Worm (Caenorhabditis elegans) whole organism, young adult: Measurements from ENCODE around the gene del-10.
A peak's percentile ranks its signal among the peaks of the same experiment; 100 is the strongest.

Source experiments
- B0035.1 ChIP-seq: sonication (generic microtip); optimal IDR thresholded peaks from 2 replicates; lab custom pipeline; 2016; ENCODE audit warnings: missing genetic modification characterization, mild to moderate bottlenecking, missing compliant biosample characterization, missing genotype, missing genetic modification reagents
- C06A6.2 ChIP-seq: fragments of 200-800 bp; sonication (Bioruptor generic); conservative IDR thresholded peaks from 2 replicates; pipeline ENCODE4 v1.3.6; 2022; ENCODE audit warnings: missing genetic modification characterization, missing compliant biosample characterization
- D2030.7 ChIP-seq: fragments of 200-800 bp; sonication (Bioruptor generic); IDR thresholded peaks from 2 replicates; pipeline ENCODE4 v1.3.6; 2022; ENCODE audit warnings: missing genetic modification reagents, missing genetic modification characterization, missing compliant biosample characterization
- F22D6.2 ChIP-seq: sonication (generic microtip); optimal IDR thresholded peaks from 2 replicates; lab custom pipeline; 2016; ENCODE audit warnings: mild to moderate bottlenecking, missing genetic modification characterization, missing compliant biosample characterization
- F23B12.7 ChIP-seq: sonication (generic microtip); optimal IDR thresholded peaks from 2 replicates; lab custom pipeline; 2017; ENCODE audit warnings: missing genetic modification characterization, mild to moderate bottlenecking, missing compliant biosample characterization, antibody characterized with exemption, moderate library complexity; ENCODE audit not compliant: insufficient read depth
- F33H1.4 ChIP-seq: fragments of 200-800 bp; sonication (Bioruptor generic); IDR thresholded peaks from 2 replicates; pipeline ENCODE4 v1.3.6; 2022; ENCODE audit warnings: missing genetic modification reagents, missing genetic modification characterization, missing compliant biosample characterization
- F39B2.1 ChIP-seq: fragments of 200-800 bp; sonication (Bioruptor generic); IDR thresholded peaks from 2 replicates; pipeline ENCODE4 v1.3.6; 2022; ENCODE audit warnings: missing genetic modification reagents, missing genetic modification characterization, missing compliant biosample characterization
- F49E8.2 ChIP-seq: sonication (generic microtip); optimal IDR thresholded peaks from 3 replicates; lab custom pipeline; 2017; ENCODE audit warnings: missing genetic modification characterization, mild to moderate bottlenecking, missing compliant biosample characterization, antibody characterized with exemption, moderate library complexity; ENCODE audit not compliant: insufficient read depth
- K11D2.4 ChIP-seq: fragments of 200-800 bp; sonication (Bioruptor generic); IDR thresholded peaks from 2 replicates; pipeline ENCODE4 v1.3.6; 2022; ENCODE audit warnings: missing genetic modification reagents, missing genetic modification characterization, missing compliant biosample characterization
- T26A5.8 ChIP-seq: sonication (generic microtip); optimal IDR thresholded peaks from 2 replicates; lab custom pipeline; 2016; ENCODE audit warnings: missing genetic modification characterization, missing compliant biosample characterization
- Y67H2A.10 ChIP-seq: fragments of 200-800 bp; sonication (Bioruptor generic); conservative IDR thresholded peaks from 2 replicates; pipeline ENCODE4 v1.3.6; 2022; ENCODE audit warnings: missing genetic modification reagents, missing genetic modification characterization, missing compliant biosample characterization
- akir-1 ChIP-seq: fragments of 200-800 bp; sonication (Bioruptor generic); optimal IDR thresholded peaks from 2 replicates; lab custom pipeline; 2018; ENCODE audit warnings: mild to moderate bottlenecking, missing genetic modification characterization, moderate library complexity, missing compliant biosample characterization
- ama-1 ChIP-seq, 3 experiments: fragments of 150-350 bp in 1 of 3; sonication (generic microtip) in 2 of 3; optimal IDR thresholded peaks; 2 replicates each; lab custom pipeline; 2014 to 2018; ENCODE audit warnings: missing biosample characterization in 2 of 3, missing genetic modification characterization in 2 of 3, missing genetic modification reagents in 2 of 3
- aptf-2 ChIP-seq: fragments of 200-800 bp; sonication (Bioruptor generic); conservative IDR thresholded peaks from 2 replicates; pipeline ENCODE4 v1.3.6; 2022; ENCODE audit warnings: missing genetic modification reagents, missing genetic modification characterization, missing compliant biosample characterization
- attf-5 ChIP-seq: fragments of 200-800 bp; sonication (Bioruptor generic); optimal IDR thresholded peaks from 2 replicates; lab custom pipeline; 2018; ENCODE audit warnings: mild to moderate bottlenecking, missing genetic modification characterization, missing compliant biosample characterization
- cebp-1 ChIP-seq, 2 experiments: fragments of 200-800 bp in 1 of 2; sonication (Bioruptor generic) in 1 of 2; sonication (generic microtip) in 1 of 2; IDR thresholded peaks in 1 of 2; optimal IDR thresholded peaks in 1 of 2; 2 replicates each; pipeline versions ENCODE4 v1.3.6 to Lab custom; 2017 to 2022; ENCODE audit warnings: missing compliant biosample characterization in 2 of 2, missing genetic modification characterization in 2 of 2, mild to moderate bottlenecking in 1 of 2, missing genetic modification reagents in 1 of 2, moderate library complexity in 1 of 2
- ceh-27 ChIP-seq: fragments of 200-800 bp; sonication (Bioruptor generic); optimal IDR thresholded peaks from 2 replicates; lab custom pipeline; 2018; ENCODE audit warnings: mild to moderate bottlenecking, missing genetic modification characterization, moderate library complexity, missing compliant biosample characterization
- chd-7 ChIP-seq: sonication (generic microtip); optimal IDR thresholded peaks from 2 replicates; lab custom pipeline; 2016; ENCODE audit warnings: mild to moderate bottlenecking, missing genetic modification characterization, moderate library complexity, missing compliant biosample characterization
- dox-1 ChIP-seq: fragments of 200-800 bp; sonication (Bioruptor generic); IDR thresholded peaks from 2 replicates; pipeline ENCODE4 v1.3.6; 2022; ENCODE audit warnings: missing genetic modification reagents, missing genetic modification characterization, missing compliant biosample characterization
- dpl-1 ChIP-seq: fragments of 150-350 bp; optimal IDR thresholded peaks from 2 replicates; lab custom pipeline; 2014; ENCODE audit warnings: missing biosample characterization, missing genetic modification reagents, missing genetic modification characterization
- egl-44 ChIP-seq: fragments of 200-800 bp; sonication (Bioruptor generic); IDR thresholded peaks from 2 replicates; pipeline ENCODE4 v1.3.6; 2022; ENCODE audit warnings: missing genetic modification reagents, missing genetic modification characterization, missing compliant biosample characterization
- hrde-1 ChIP-seq: sonication (generic microtip); optimal IDR thresholded peaks from 2 replicates; lab custom pipeline; 2016; ENCODE audit warnings: missing genetic modification characterization, mild to moderate bottlenecking, missing compliant biosample characterization, moderate library complexity, missing genotype, missing genetic modification reagents, borderline replicate concordance
- hsf-1 ChIP-seq: fragments of 200-800 bp; sonication (Bioruptor generic); IDR thresholded peaks from 2 replicates; pipeline ENCODE4 v1.3.6; 2022; ENCODE audit warnings: missing genetic modification reagents, missing genetic modification characterization, missing compliant biosample characterization
- lag-1 ChIP-seq: fragments of 200-800 bp; sonication (Bioruptor generic); IDR thresholded peaks from 2 replicates; pipeline ENCODE4 v1.3.6; 2022; ENCODE audit warnings: missing genetic modification reagents, missing genetic modification characterization, missing compliant biosample characterization
- let-607 ChIP-seq, 2 experiments: fragments of 200-800 bp in 1 of 2; sonication (Bioruptor generic) in 1 of 2; sonication (generic microtip) in 1 of 2; optimal IDR thresholded peaks; 2 replicates each; lab custom pipeline; 2016 to 2018; ENCODE audit warnings: mild to moderate bottlenecking in 2 of 2, missing compliant biosample characterization in 2 of 2, missing genetic modification characterization in 2 of 2, moderate library complexity in 2 of 2, missing genotype in 1 of 2
- lin-26 ChIP-seq: fragments of 200-800 bp; sonication (Bioruptor generic); IDR thresholded peaks from 2 replicates; pipeline ENCODE4 v1.3.6; 2022; ENCODE audit warnings: missing genetic modification reagents, missing genetic modification characterization, missing compliant biosample characterization
- lin-40 ChIP-seq: sonication (generic microtip); optimal IDR thresholded peaks from 2 replicates; lab custom pipeline; 2016; ENCODE audit warnings: missing genetic modification characterization, mild to moderate bottlenecking, missing compliant biosample characterization, missing genotype, missing genetic modification reagents
- lin-54 ChIP-seq: fragments of 200-800 bp; sonication (Bioruptor generic); optimal IDR thresholded peaks from 2 replicates; lab custom pipeline; 2018; ENCODE audit warnings: mild to moderate bottlenecking, missing genetic modification characterization, missing compliant biosample characterization
- lsl-1 ChIP-seq: fragments of 200-800 bp; sonication (Bioruptor generic); optimal IDR thresholded peaks from 2 replicates; lab custom pipeline; 2018; ENCODE audit warnings: mild to moderate bottlenecking, missing genetic modification characterization, moderate library complexity, missing compliant biosample characterization
- lsy-27 ChIP-seq: sonication (generic microtip); optimal IDR thresholded peaks from 2 replicates; lab custom pipeline; 2017; ENCODE audit warnings: missing genetic modification characterization, mild to moderate bottlenecking, missing compliant biosample characterization, antibody characterized with exemption, missing genotype, borderline replicate concordance; ENCODE audit not compliant: insufficient read depth
- madf-10 ChIP-seq: sonication (generic microtip); optimal IDR thresholded peaks from 2 replicates; lab custom pipeline; 2016; ENCODE audit warnings: mild to moderate bottlenecking, missing genetic modification characterization, missing compliant biosample characterization
- madf-3 ChIP-seq: fragments of 200-800 bp; sonication (Bioruptor generic); IDR thresholded peaks from 2 replicates; pipeline ENCODE4 v1.3.6; 2022; ENCODE audit warnings: missing genetic modification reagents, missing genetic modification characterization, missing compliant biosample characterization
- madf-8 ChIP-seq: fragments of 200-800 bp; sonication (Bioruptor generic); conservative IDR thresholded peaks from 2 replicates; pipeline ENCODE4 v1.3.6; 2022; ENCODE audit warnings: missing genetic modification reagents, missing genetic modification characterization, missing compliant biosample characterization
- mes-4 ChIP-seq: sonication (generic microtip); optimal IDR thresholded peaks from 2 replicates; lab custom pipeline; 2016; ENCODE audit warnings: missing genotype, missing genetic modification characterization, missing compliant biosample characterization
- nfya-1 ChIP-seq: sonication (generic microtip); optimal IDR thresholded peaks from 2 replicates; lab custom pipeline; 2017; ENCODE audit warnings: antibody characterized with exemption, missing compliant biosample characterization, missing genetic modification characterization, borderline replicate concordance; ENCODE audit not compliant: insufficient read depth
- nhr-120 ChIP-seq: fragments of 200-800 bp; sonication (Bioruptor generic); IDR thresholded peaks from 2 replicates; pipeline ENCODE4 v1.3.6; 2022; ENCODE audit warnings: missing genetic modification characterization, missing compliant biosample characterization
- nhr-179 ChIP-seq: sonication (generic microtip); optimal IDR thresholded peaks from 2 replicates; lab custom pipeline; 2016; ENCODE audit warnings: mild to moderate bottlenecking, missing genetic modification characterization, missing compliant biosample characterization
- rcor-1 ChIP-seq: fragments of 200-800 bp; sonication (Bioruptor generic); IDR thresholded peaks from 2 replicates; pipeline ENCODE4 v1.3.6; 2022; ENCODE audit warnings: missing genetic modification reagents, missing genetic modification characterization, missing compliant biosample characterization
- rpc-1 ChIP-seq, 2 experiments: fragments of 150-350 bp in 1 of 2; sonication (generic microtip) in 1 of 2; optimal IDR thresholded peaks; 2 replicates each; lab custom pipeline; 2014 to 2018; ENCODE audit warnings: missing biosample characterization in 1 of 2, missing genetic modification characterization in 1 of 2, missing genetic modification reagents in 1 of 2, missing genotype in 1 of 2
- sdz-38 ChIP-seq: sonication (generic microtip); optimal IDR thresholded peaks from 2 replicates; lab custom pipeline; 2016; ENCODE audit warnings: missing genotype, missing genetic modification characterization, missing compliant biosample characterization
- snpc-1.1 ChIP-seq: sonication (generic microtip); optimal IDR thresholded peaks from 2 replicates; lab custom pipeline; 2017; ENCODE audit warnings: missing genetic modification characterization, mild to moderate bottlenecking, missing compliant biosample characterization, antibody characterized with exemption, moderate library complexity, missing genotype, missing genetic modification reagents; ENCODE audit not compliant: insufficient read depth
- somi-1 ChIP-seq: fragments of 200-800 bp; sonication (Bioruptor generic); optimal IDR thresholded peaks from 2 replicates; lab custom pipeline; 2018; ENCODE audit warnings: mild to moderate bottlenecking, missing genetic modification characterization, missing compliant biosample characterization
- tbp1 ChIP-seq: fragments of 200-800 bp; sonication (Bioruptor generic); optimal IDR thresholded peaks from 2 replicates; lab custom pipeline; 2018; ENCODE audit warnings: mild to moderate bottlenecking, missing genetic modification characterization, missing compliant biosample characterization
- xnd-1 ChIP-seq: sonication (generic microtip); optimal IDR thresholded peaks from 2 replicates; lab custom pipeline; 2016; ENCODE audit warnings: missing genotype, missing genetic modification reagents, missing genetic modification characterization, missing compliant biosample characterization
- ztf-25 ChIP-seq: fragments of 200-800 bp; sonication (Bioruptor generic); IDR thresholded peaks from 2 replicates; pipeline ENCODE4 v1.3.6; 2022; ENCODE audit warnings: missing genetic modification reagents, missing genetic modification characterization, missing compliant biosample characterization
- ztf-26 ChIP-seq: sonication (generic microtip); optimal IDR thresholded peaks from 2 replicates; lab custom pipeline; 2017; ENCODE audit warnings: missing genetic modification characterization, missing compliant biosample characterization

Gene del-10

DNA sequence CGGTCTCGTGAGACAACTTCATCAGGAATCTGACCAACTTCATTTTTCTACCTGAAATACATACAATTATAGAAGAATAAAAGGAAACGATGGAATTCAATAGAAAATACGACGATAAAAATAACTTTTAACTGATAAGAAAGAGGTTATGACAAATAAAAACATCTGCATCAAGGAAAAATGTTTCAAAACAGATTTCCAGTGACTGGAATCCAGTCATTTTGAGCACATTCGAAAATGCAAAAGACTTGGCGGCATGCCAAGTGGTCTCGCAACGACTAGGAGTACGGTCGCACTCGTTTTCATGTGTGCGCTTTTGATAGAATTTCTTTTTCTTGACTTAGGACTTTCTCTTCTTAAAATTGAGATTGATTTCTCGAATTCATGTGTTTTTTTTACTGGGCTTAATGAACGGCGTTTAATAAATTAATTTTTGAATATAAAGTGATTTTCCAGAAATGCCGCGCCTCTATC, 7.8 kb upstream of the del-10 start, which contains the start of the genes snr-3 and rsp-5 (continued):
- TF ChIP-seq rpc-1 (optimal IDR thresholded peaks at IDR 0.05; lab: Kevin White, UChicago): no peak
- TF ChIP-seq rpc-1 (tag; optimal IDR thresholded peaks at IDR 0.05; lab: Kevin White, UChicago): no peak
- TF ChIP-seq rcor-1 (GFP tag; lab: Robert Waterston, UW): peak; percentile 54; the same call in 1 of the 2 replicates
- no peak for TF ChIP-seq somi-1
- TF ChIP-seq hsf-1 (GFP tag; lab: Robert Waterston, UW): no peak
- no peak for TF ChIP-seq lag-1 (GFP tag; lab: Robert Waterston, UW)
- peak; percentile 97 for TF ChIP-seq F33H1.4 (GFP tag; lab: Robert Waterston, UW)
- no peak for TF ChIP-seq hrde-1 (tag; lab: Kevin White, UChicago)
- TF ChIP-seq lin-54: peak; percentile 70
- TF ChIP-seq ceh-27 (GFP tag; lab: Kevin White, UChicago): no peak
- TF ChIP-seq sdz-38 (tag; lab: Kevin White, UChicago): no peak
- no peak for TF ChIP-seq ztf-26 (tag; lab: Kevin White, UChicago)
- TF ChIP-seq lsy-27: no peak
- no peak for TF ChIP-seq egl-44 (GFP tag; lab: Robert Waterston, UW)
- TF ChIP-seq F49E8.2: peak; percentile 55
- TF ChIP-seq K11D2.4: no peak
- no peak for TF ChIP-seq nhr-120 (GFP tag; lab: Robert Waterston, UW)
- TF ChIP-seq mes-4 (tag; lab: Kevin White, UChicago): no peak
- peak; percentile 30 for TF ChIP-seq madf-8 (GFP tag; lab: Robert Waterston, UW)
- TF ChIP-seq C06A6.2 (GFP tag; lab: Robert Waterston, UW): no peak
- 0 out of 2 replicates have a peak, but pooled peaks have one; percentile 51 for TF ChIP-seq madf-3 (GFP tag; lab: Robert Waterston, UW)
- no peak for TF ChIP-seq let-607 (tag; optimal IDR thresholded peaks at IDR 0.05; lab: Kevin White, UChicago)
- peak; percentile 56 for TF ChIP-seq xnd-1
- no peak for TF ChIP-seq ztf-25 (GFP tag; lab: Robert Waterston, UW)
- TF ChIP-seq attf-5: no peak
- peak; percentile 62 for TF ChIP-seq D2030.7
- no peak for TF ChIP-seq nfya-1
- peak; percentile 50 for TF ChIP-seq tbp1 (GFP tag; lab: Kevin White, UChicago)
- TF ChIP-seq madf-10 (tag; lab: Kevin White, UChicago): no peak
- peak; percentile 81 for TF ChIP-seq dox-1
- TF ChIP-seq ama-1 (optimal IDR thresholded peaks at IDR 0.05; lab: Kevin White, UChicago): no peak
- TF ChIP-seq ama-1 (GFP tag; optimal IDR thresholded peaks at IDR 0.05; lab: Kevin White, UChicago): no peak
- TF ChIP-seq F23B12.7 (tag; lab: Kevin White, UChicago): peak; percentile 93
- peak; percentile 92 for TF ChIP-seq lsl-1 (GFP tag; lab: Kevin White, UChicago)
- no peak for TF ChIP-seq T26A5.8 (tag; lab: Kevin White, UChicago)
- TF ChIP-seq lin-40 (tag; lab: Kevin White, UChicago): peak; percentile 12
- no peak for TF ChIP-seq aptf-2
- no peak for TF ChIP-seq B0035.1 (tag; lab: Kevin White, UChicago)
- TF ChIP-seq F39B2.1 (GFP tag; lab: Robert Waterston, UW): no peak
- TF ChIP-seq F22D6.2 (tag; lab: Kevin White, UChicago): no peak
- no peak for TF ChIP-seq chd-7 (tag; lab: Kevin White, UChicago)
- TF ChIP-seq akir-1: no peak
- TF ChIP-seq snpc-1.1 (tag; lab: Kevin White, UChicago): peak; percentile 47
- TF ChIP-seq lin-26 (GFP tag; lab: Robert Waterston, UW): no peak
- no peak for TF ChIP-seq cebp-1 (GFP tag; IDR thresholded peaks at IDR 0.05; lab: Robert Waterston, UW)
- peak; percentile 34 for TF ChIP-seq cebp-1 (tag; optimal IDR thresholded peaks at IDR 0.05; lab: Kevin White, UChicago)
- TF ChIP-seq dpl-1 (GFP tag; lab: Kevin White, UChicago): peak; percentile 10
- TF ChIP-seq nhr-179 (tag; lab: Kevin White, UChicago): no peak
- TF ChIP-seq Y67H2A.10 (GFP tag; lab: Robert Waterston, UW): no peak
